Worm (Caenorhabditis elegans) whole organism, young adult: Measurements from ENCODE around the gene try-5.

ENCODE experiments used
- B0261.1 ChIP-seq: sonication (generic microtip); optimal IDR thresholded peaks from 2 replicates; lab custom pipeline; 2016; ENCODE audit warnings: mild to moderate bottlenecking, missing genetic modification characterization, moderate library complexity, missing compliant biosample characterization
- D2030.7 ChIP-seq: fragments of 200-800 bp; sonication (Bioruptor generic); IDR thresholded peaks from 2 replicates; pipeline ENCODE4 v1.3.6; 2022; ENCODE audit warnings: missing genetic modification reagents, missing genetic modification characterization, missing compliant biosample characterization
- F10E7.11 ChIP-seq: sonication (generic microtip); optimal IDR thresholded peaks from 2 replicates; lab custom pipeline; 2017; ENCODE audit warnings: mild to moderate bottlenecking, missing genetic modification characterization, moderate library complexity, missing compliant biosample characterization
- F55B11.4 ChIP-seq: sonication (generic microtip); optimal IDR thresholded peaks from 2 replicates; lab custom pipeline; 2016; ENCODE audit warnings: missing compliant biosample characterization, missing genetic modification characterization, borderline replicate concordance; ENCODE audit not compliant: insufficient read depth
- F57C9.4 ChIP-seq: sonication (generic microtip); optimal IDR thresholded peaks from 2 replicates; lab custom pipeline; 2017; ENCODE audit warnings: mild to moderate bottlenecking, missing genetic modification characterization, missing compliant biosample characterization
- K12H6.12 ChIP-seq: fragments of 200-800 bp; sonication (Bioruptor generic); optimal IDR thresholded peaks from 2 replicates; lab custom pipeline; 2018; ENCODE audit warnings: mild to moderate bottlenecking, missing genetic modification characterization, missing compliant biosample characterization
- T26A5.8 ChIP-seq: sonication (generic microtip); optimal IDR thresholded peaks from 2 replicates; lab custom pipeline; 2016; ENCODE audit warnings: missing genetic modification characterization, missing compliant biosample characterization
- Y53G8AR.9 ChIP-seq: fragments of 200-800 bp; sonication (Bioruptor generic); conservative IDR thresholded peaks from 2 replicates; pipeline ENCODE4 v1.3.6; 2022; ENCODE audit warnings: missing genetic modification reagents, missing genetic modification characterization, missing compliant biosample characterization
- ama-1 ChIP-seq, 3 experiments: fragments of 150-350 bp in 1 of 3; sonication (generic microtip) in 2 of 3; optimal IDR thresholded peaks; 2 replicates each; lab custom pipeline; 2014 to 2018; ENCODE audit warnings: missing biosample characterization in 2 of 3, missing genetic modification characterization in 2 of 3, missing genetic modification reagents in 2 of 3
- attf-3 ChIP-seq: fragments of 200-800 bp; sonication (Bioruptor generic); conservative IDR thresholded peaks from 2 replicates; pipeline ENCODE4 v1.3.6; 2022; ENCODE audit warnings: missing genetic modification reagents, missing genetic modification characterization, missing compliant biosample characterization
- attf-6 ChIP-seq: fragments of 200-800 bp; sonication (Bioruptor generic); IDR thresholded peaks from 2 replicates; pipeline ENCODE4 v1.3.6; 2022; ENCODE audit warnings: missing genetic modification reagents, missing genetic modification characterization, missing compliant biosample characterization
- bed-1 ChIP-seq: fragments of 200-800 bp; sonication (Bioruptor generic); IDR thresholded peaks from 2 replicates; pipeline ENCODE4 v1.3.6; 2022; ENCODE audit warnings: missing genetic modification reagents, missing genetic modification characterization, missing compliant biosample characterization
- bed-2 ChIP-seq: fragments of 200-800 bp; sonication (Bioruptor generic); IDR thresholded peaks from 2 replicates; pipeline ENCODE4 v1.3.6; 2022; ENCODE audit warnings: missing genetic modification reagents, missing genetic modification characterization, missing compliant biosample characterization
- ccch-3 ChIP-seq: fragments of 200-800 bp; sonication (Bioruptor generic); optimal IDR thresholded peaks from 2 replicates; lab custom pipeline; 2018; ENCODE audit warnings: mild to moderate bottlenecking, missing genetic modification characterization, missing compliant biosample characterization
- ceh-91 ChIP-seq: fragments of 200-800 bp; sonication (Bioruptor generic); IDR thresholded peaks from 2 replicates; pipeline ENCODE4 v1.3.6; 2022; ENCODE audit warnings: missing genetic modification reagents, missing genetic modification characterization, missing compliant biosample characterization
- chd-7 ChIP-seq: sonication (generic microtip); optimal IDR thresholded peaks from 2 replicates; lab custom pipeline; 2016; ENCODE audit warnings: mild to moderate bottlenecking, missing genetic modification characterization, moderate library complexity, missing compliant biosample characterization
- dpl-1 ChIP-seq: fragments of 150-350 bp; optimal IDR thresholded peaks from 2 replicates; lab custom pipeline; 2014; ENCODE audit warnings: missing biosample characterization, missing genetic modification reagents, missing genetic modification characterization
- efl-1 ChIP-seq: fragments of 150-350 bp; optimal IDR thresholded peaks from 2 replicates; lab custom pipeline; 2014; ENCODE audit warnings: missing biosample characterization, missing genetic modification reagents, missing genetic modification characterization
- egl-18 ChIP-seq: fragments of 200-800 bp; sonication (Bioruptor generic); IDR thresholded peaks from 2 replicates; pipeline ENCODE4 v1.3.6; 2022; ENCODE audit warnings: missing genetic modification reagents, missing genetic modification characterization, missing compliant biosample characterization
- egl-44 ChIP-seq: fragments of 200-800 bp; sonication (Bioruptor generic); IDR thresholded peaks from 2 replicates; pipeline ENCODE4 v1.3.6; 2022; ENCODE audit warnings: missing genetic modification reagents, missing genetic modification characterization, missing compliant biosample characterization
- egrh-3 ChIP-seq: fragments of 200-800 bp; sonication (Bioruptor generic); IDR thresholded peaks from 2 replicates; pipeline ENCODE4 v1.3.6; 2022; ENCODE audit warnings: missing genetic modification reagents, missing genetic modification characterization, missing compliant biosample characterization
- ekl-4 ChIP-seq: fragments of 200-800 bp; sonication (Bioruptor generic); IDR thresholded peaks from 2 replicates; pipeline ENCODE4 v1.3.6; 2022; ENCODE audit warnings: missing genetic modification reagents, missing genetic modification characterization, missing compliant biosample characterization
- fkh-3 ChIP-seq: sonication (generic microtip); optimal IDR thresholded peaks from 2 replicates; lab custom pipeline; 2016; ENCODE audit warnings: mild to moderate bottlenecking, missing genetic modification characterization, missing compliant biosample characterization
- hlh-26 ChIP-seq: fragments of 200-800 bp; sonication (Bioruptor generic); conservative IDR thresholded peaks from 2 replicates; pipeline ENCODE4 v1.3.6; 2022; ENCODE audit warnings: missing genetic modification reagents, missing genetic modification characterization, missing compliant biosample characterization
- hmg-20 ChIP-seq: fragments of 200-800 bp; sonication (Bioruptor generic); IDR thresholded peaks from 2 replicates; pipeline ENCODE4 v1.3.6; 2022; ENCODE audit warnings: missing genetic modification reagents, missing genetic modification characterization, missing compliant biosample characterization
- hrde-1 ChIP-seq: sonication (generic microtip); optimal IDR thresholded peaks from 2 replicates; lab custom pipeline; 2016; ENCODE audit warnings: missing genetic modification characterization, mild to moderate bottlenecking, missing compliant biosample characterization, moderate library complexity, missing genotype, missing genetic modification reagents, borderline replicate concordance
- hsf-1 ChIP-seq: fragments of 200-800 bp; sonication (Bioruptor generic); IDR thresholded peaks from 2 replicates; pipeline ENCODE4 v1.3.6; 2022; ENCODE audit warnings: missing genetic modification reagents, missing genetic modification characterization, missing compliant biosample characterization
- lag-1 ChIP-seq: fragments of 200-800 bp; sonication (Bioruptor generic); IDR thresholded peaks from 2 replicates; pipeline ENCODE4 v1.3.6; 2022; ENCODE audit warnings: missing genetic modification reagents, missing genetic modification characterization, missing compliant biosample characterization
- let-526 ChIP-seq: fragments of 200-800 bp; sonication (Bioruptor generic); IDR thresholded peaks from 2 replicates; pipeline ENCODE4 v1.3.6; 2022; ENCODE audit warnings: missing genetic modification reagents, missing genetic modification characterization, missing compliant biosample characterization
- let-607 ChIP-seq, 2 experiments: fragments of 200-800 bp in 1 of 2; sonication (Bioruptor generic) in 1 of 2; sonication (generic microtip) in 1 of 2; optimal IDR thresholded peaks; 2 replicates each; lab custom pipeline; 2016 to 2018; ENCODE audit warnings: mild to moderate bottlenecking in 2 of 2, missing compliant biosample characterization in 2 of 2, missing genetic modification characterization in 2 of 2, moderate library complexity in 2 of 2, missing genotype in 1 of 2
- lin-35 ChIP-seq, 3 experiments: fragments of 150-350 bp in 2 of 3; sonication (generic microtip) in 1 of 3; optimal IDR thresholded peaks; 2 replicates each; lab custom pipeline; 2014 to 2018; ENCODE audit warnings: missing biosample characterization in 3 of 3, missing genetic modification characterization in 3 of 3, missing genetic modification reagents in 3 of 3
- lir-1 ChIP-seq: fragments of 200-800 bp; sonication (Bioruptor generic); conservative IDR thresholded peaks from 2 replicates; pipeline ENCODE4 v1.3.6; 2022; ENCODE audit warnings: missing genetic modification reagents, missing genetic modification characterization, missing compliant biosample characterization
- lsy-27 ChIP-seq: sonication (generic microtip); optimal IDR thresholded peaks from 2 replicates; lab custom pipeline; 2017; ENCODE audit warnings: missing genetic modification characterization, mild to moderate bottlenecking, missing compliant biosample characterization, antibody characterized with exemption, missing genotype, borderline replicate concordance; ENCODE audit not compliant: insufficient read depth
- madf-10 ChIP-seq: sonication (generic microtip); optimal IDR thresholded peaks from 2 replicates; lab custom pipeline; 2016; ENCODE audit warnings: mild to moderate bottlenecking, missing genetic modification characterization, missing compliant biosample characterization
- madf-6 ChIP-seq: fragments of 200-800 bp; sonication (Bioruptor generic); IDR thresholded peaks from 2 replicates; pipeline ENCODE4 v1.3.6; 2022; ENCODE audit warnings: missing genetic modification reagents, missing genetic modification characterization, missing compliant biosample characterization
- madf-8 ChIP-seq: fragments of 200-800 bp; sonication (Bioruptor generic); conservative IDR thresholded peaks from 2 replicates; pipeline ENCODE4 v1.3.6; 2022; ENCODE audit warnings: missing genetic modification reagents, missing genetic modification characterization, missing compliant biosample characterization
- mes-4 ChIP-seq: sonication (generic microtip); optimal IDR thresholded peaks from 2 replicates; lab custom pipeline; 2016; ENCODE audit warnings: missing genotype, missing genetic modification characterization, missing compliant biosample characterization
- nfyb-1 ChIP-seq: fragments of 200-800 bp; sonication (Bioruptor generic); IDR thresholded peaks from 2 replicates; pipeline ENCODE4 v1.3.6; 2022; ENCODE audit warnings: missing genetic modification reagents, missing genetic modification characterization, missing compliant biosample characterization
- nhr-179 ChIP-seq: sonication (generic microtip); optimal IDR thresholded peaks from 2 replicates; lab custom pipeline; 2016; ENCODE audit warnings: mild to moderate bottlenecking, missing genetic modification characterization, missing compliant biosample characterization
- nhr-27 ChIP-seq: fragments of 200-800 bp; sonication (Bioruptor generic); optimal IDR thresholded peaks from 2 replicates; lab custom pipeline; 2018; ENCODE audit warnings: mild to moderate bottlenecking, missing genetic modification characterization, moderate library complexity, missing compliant biosample characterization
- sea-2 ChIP-seq: fragments of 200-800 bp; sonication (Bioruptor generic); IDR thresholded peaks from 2 replicates; pipeline ENCODE4 v1.3.6; 2022; ENCODE audit warnings: missing genetic modification characterization, missing compliant biosample characterization
- snpc-3.4 ChIP-seq: sonication (generic microtip); optimal IDR thresholded peaks from 2 replicates; lab custom pipeline; 2017; ENCODE audit warnings: missing genetic modification characterization, mild to moderate bottlenecking, missing compliant biosample characterization, antibody characterized with exemption, moderate library complexity, missing genotype, missing genetic modification reagents
- somi-1 ChIP-seq: fragments of 200-800 bp; sonication (Bioruptor generic); optimal IDR thresholded peaks from 2 replicates; lab custom pipeline; 2018; ENCODE audit warnings: mild to moderate bottlenecking, missing genetic modification characterization, missing compliant biosample characterization
- sptf-2 ChIP-seq: fragments of 200-800 bp; sonication (Bioruptor generic); optimal IDR thresholded peaks from 2 replicates; lab custom pipeline; 2018; ENCODE audit warnings: mild to moderate bottlenecking, missing genetic modification characterization, missing compliant biosample characterization
- tbp1 ChIP-seq: fragments of 200-800 bp; sonication (Bioruptor generic); optimal IDR thresholded peaks from 2 replicates; lab custom pipeline; 2018; ENCODE audit warnings: mild to moderate bottlenecking, missing genetic modification characterization, missing compliant biosample characterization
- tlf-1 ChIP-seq: fragments of 200-800 bp; sonication (Bioruptor generic); optimal IDR thresholded peaks from 2 replicates; lab custom pipeline; 2018; ENCODE audit warnings: mild to moderate bottlenecking, missing genetic modification characterization, missing compliant biosample characterization
- unc-130 ChIP-seq: sonication (generic microtip); optimal IDR thresholded peaks from 2 replicates; lab custom pipeline; 2016; ENCODE audit warnings: missing genetic modification reagents, missing genetic modification characterization, missing compliant biosample characterization
- zim-3 ChIP-seq: sonication (generic microtip); optimal IDR thresholded peaks from 2 replicates; lab custom pipeline; 2017; ENCODE audit warnings: mild to moderate bottlenecking, missing genetic modification characterization, moderate library complexity, missing compliant biosample characterization

try-5 gene

ce11 chrV:9340318-9340717 is 6.5 kb upstream of the try-5 start (continued):
- TF ChIP-seq F55B11.4 (tag; lab: Kevin White, UChicago) (no peak), B0261.1 (tag; lab: Kevin White, UChicago) (no peak), sea-2 (GFP tag; lab: Robert Waterston, UW) (peak; percentile 65; the same call in 1 of the 2 replicates), F10E7.11 (tag; lab: Kevin White, UChicago) (no peak), dpl-1 (GFP tag; lab: Kevin White, UChicago) (no peak), lag-1 (no peak), egl-18 (GFP tag; lab: Robert Waterston, UW) (no peak), egrh-3 (no peak), madf-10 (tag; lab: Kevin White, UChicago) (no peak), tbp1 (GFP tag; lab: Kevin White, UChicago) (no peak), nhr-27 (no peak), let-607 (tag; optimal IDR thresholded peaks at IDR 0.05; lab: Kevin White, UChicago) (no peak), chd-7 (tag; lab: Kevin White, UChicago) (peak; percentile 49), unc-130 (GFP tag; lab: Kevin White, UChicago) (no peak), hmg-20 (GFP tag; lab: Robert Waterston, UW) (0 out of 2 replicates have a peak, but pooled peaks have one; percentile 54), egl-44 (GFP tag; lab: Robert Waterston, UW) (peak; percentile 72; the same call in 1 of the 2 replicates), K12H6.12 (tag; lab: Kevin White, UChicago) (peak; percentile 8), mes-4 (tag; lab: Kevin White, UChicago) (no peak), madf-6 (GFP tag; lab: Robert Waterston, UW) (peak; percentile 61), hlh-26 (GFP tag; lab: Robert Waterston, UW) (no peak), nhr-179 (no peak), hsf-1 (GFP tag; lab: Robert Waterston, UW) (peak; percentile 59; the same call in 1 of the 2 replicates), hrde-1 (tag; lab: Kevin White, UChicago) (no peak), sptf-2 (no peak), fkh-3 (tag; lab: Kevin White, UChicago) (no peak), madf-8 (no peak), ccch-3 (GFP tag; lab: Kevin White, UChicago) (no peak), T26A5.8 (no peak), F57C9.4 (tag; lab: Kevin White, UChicago) (no peak), bed-1 (0 out of 2 replicates have a peak, but pooled peaks have one; percentile 23), attf-6 (GFP tag; lab: Robert Waterston, UW) (0 out of 2 replicates have a peak, but pooled peaks have one; percentile 42), snpc-3.4 (tag; lab: Kevin White, UChicago) (no peak), ceh-91 (GFP tag; lab: Robert Waterston, UW) (peak; percentile 59; the same call in 1 of the 2 replicates), nfyb-1 (GFP tag; lab: Robert Waterston, UW) (peak; percentile 86), efl-1 (GFP tag; lab: Kevin White, UChicago) (no peak), let-526 (GFP tag; lab: Robert Waterston, UW) (no peak), zim-3 (tag; lab: Kevin White, UChicago) (no peak), attf-3 (GFP tag; lab: Robert Waterston, UW) (0 out of 2 replicates have a peak, but pooled peaks have one; percentile 13), somi-1 (GFP tag; lab: Kevin White, UChicago) (no peak), bed-2 (GFP tag; lab: Robert Waterston, UW) (no peak), ama-1 (optimal IDR thresholded peaks at IDR 0.05; lab: Kevin White, UChicago) (no peak), ama-1 (GFP tag; optimal IDR thresholded peaks at IDR 0.05; lab: Kevin White, UChicago) (no peak), tlf-1 (GFP tag; lab: Kevin White, UChicago) (peak; percentile 47), Y53G8AR.9 (GFP tag; lab: Robert Waterston, UW) (peak; percentile 96), lin-35 (GFP tag; optimal IDR thresholded peaks at IDR 0.05; lab: Kevin White, UChicago) (peak in 1 of 3 experiments; percentile 49), ekl-4 (GFP tag; lab: Robert Waterston, UW) (peak; percentile 75), lsy-27 (tag; lab: Kevin White, UChicago) (no peak), D2030.7 (GFP tag; lab: Robert Waterston, UW) (peak; percentile 26; the same call in 1 of the 2 replicates), lir-1 (GFP tag; lab: Robert Waterston, UW) (no peak)
